Fruit fly (Drosophila melanogaster) whole organism, embryonic: Measurements from ENCODE around the gene in.

Experiments used
- Awh ChIP-seq: fragments of 200-800 bp; sonication (Bioruptor generic); IDR thresholded peaks from 2 replicates; pipeline ENCODE4, ENCODE4 v1.3.6; 2022; ENCODE audit warnings: missing biosample characterization, missing genetic modification characterization
- CG10979 ChIP-seq: fragments of 200-800 bp; sonication (Bioruptor generic); optimal IDR thresholded peaks from 2 replicates; lab custom pipeline; 2018; ENCODE audit warnings: missing biosample characterization, mild to moderate bottlenecking, missing genetic modification characterization, moderate library complexity
- CG13123 ChIP-seq: fragments of 200-800 bp; sonication (Bioruptor generic); optimal IDR thresholded peaks from 2 replicates; lab custom pipeline; 2016; ENCODE audit warnings: missing biosample characterization, missing genetic modification characterization
- CG14050 ChIP-seq: fragments of 200-800 bp; sonication (Bioruptor generic); IDR thresholded peaks from 3 replicates; pipeline ENCODE4 v1.3.6; 2022; ENCODE audit warnings: missing biosample characterization, missing genetic modification characterization
- CG14667 ChIP-seq: fragments of 200-800 bp; sonication (Bioruptor generic); IDR thresholded peaks from 2 replicates; pipeline ENCODE4 v1.3.6; 2022; ENCODE audit warnings: missing biosample characterization, missing genetic modification characterization
- CG14860 ChIP-seq: fragments of 200-800 bp; sonication (Bioruptor generic); IDR thresholded peaks from 3 replicates; pipeline ENCODE4 v1.3.6; 2022; ENCODE audit warnings: missing biosample characterization, missing genetic modification characterization; ENCODE audit not compliant: partially characterized antibody
- CG2129 ChIP-seq: fragments of 200-800 bp; sonication (Bioruptor generic); IDR thresholded peaks from 2 replicates; pipeline ENCODE4 v1.3.6; 2022; ENCODE audit warnings: missing biosample characterization, missing genetic modification characterization; ENCODE audit not compliant: partially characterized antibody
- CG2678 ChIP-seq: fragments of 200-800 bp; sonication (Bioruptor generic); optimal IDR thresholded peaks from 3 replicates; lab custom pipeline; 2019; ENCODE audit warnings: missing biosample characterization, mild to moderate bottlenecking, missing genetic modification characterization, moderate library complexity
- CG31224 ChIP-seq: fragments of 200-800 bp; sonication (Bioruptor generic); IDR thresholded peaks from 2 replicates; pipeline ENCODE4 v1.3.6; 2022; ENCODE audit warnings: missing biosample characterization, missing genetic modification characterization
- CG32772 ChIP-seq: fragments of 200-800 bp; sonication (Bioruptor generic); IDR thresholded peaks from 2 replicates; pipeline ENCODE4 v1.3.6; 2022; ENCODE audit warnings: missing biosample characterization, missing genetic modification characterization
- CG3407 ChIP-seq: fragments of 200-800 bp; sonication (Bioruptor generic); optimal IDR thresholded peaks from 2 replicates; lab custom pipeline; 2018; ENCODE audit warnings: missing biosample characterization, mild to moderate bottlenecking, missing genetic modification characterization
- CG9437 ChIP-seq: fragments of 200-800 bp; sonication (Bioruptor generic); optimal IDR thresholded peaks from 2 replicates; lab custom pipeline; 2018; ENCODE audit warnings: missing biosample characterization, mild to moderate bottlenecking, missing genetic modification characterization
- CG9932 ChIP-seq: fragments of 200-800 bp; sonication (Bioruptor generic); IDR thresholded peaks from 2 replicates; pipeline ENCODE4 v1.3.6; 2022; ENCODE audit warnings: missing biosample characterization, missing genetic modification characterization
- Chrac-16 ChIP-seq: fragments of 200-800 bp; sonication (Bioruptor generic); optimal IDR thresholded peaks from 3 replicates; lab custom pipeline; 2016; ENCODE audit warnings: missing biosample characterization, missing genetic modification characterization
- CoRest ChIP-seq: fragments of 200-800 bp; sonication (Bioruptor generic); optimal IDR thresholded peaks from 3 replicates; lab custom pipeline; 2018; ENCODE audit warnings: missing biosample characterization, mild to moderate bottlenecking, missing genetic modification characterization, moderate library complexity
- Fer1 ChIP-seq: fragments of 200-800 bp; sonication (Bioruptor generic); optimal IDR thresholded peaks from 2 replicates; lab custom pipeline; 2017; ENCODE audit warnings: missing biosample characterization, mild to moderate bottlenecking, missing genetic modification characterization
- Fer2 ChIP-seq: fragments of 200-800 bp; sonication (Bioruptor generic); optimal IDR thresholded peaks from 2 replicates; lab custom pipeline; 2018; ENCODE audit warnings: missing biosample characterization, mild to moderate bottlenecking, missing genetic modification characterization, moderate library complexity
- MBD-R2 ChIP-seq: fragments of 200-800 bp; sonication (Bioruptor generic); IDR thresholded peaks from 2 replicates; pipeline ENCODE4 v1.3.6; 2022; ENCODE audit warnings: missing biosample characterization, missing genetic modification characterization
- MTF-1 ChIP-seq: fragments of 200-800 bp; sonication (Bioruptor generic); optimal IDR thresholded peaks from 2 replicates; lab custom pipeline; 2018; ENCODE audit warnings: missing biosample characterization, mild to moderate bottlenecking, missing genetic modification characterization, borderline replicate concordance
- Meics ChIP-seq: fragments of 200-800 bp; sonication (Bioruptor generic); optimal IDR thresholded peaks from 2 replicates; lab custom pipeline; 2017; ENCODE audit warnings: missing biosample characterization, mild to moderate bottlenecking, missing genetic modification characterization
- NC2α ChIP-seq: fragments of 200-800 bp; sonication (Bioruptor generic); optimal IDR thresholded peaks from 2 replicates; lab custom pipeline; 2016; ENCODE audit warnings: missing biosample characterization, missing genetic modification characterization
- Oaz ChIP-seq: fragments of 200-800 bp; sonication (Bioruptor generic); IDR thresholded peaks from 2 replicates; pipeline ENCODE4 v1.3.6; 2022; ENCODE audit warnings: missing biosample characterization, missing genetic modification characterization
- Sry-β ChIP-seq: fragments of 200-800 bp; sonication (Bioruptor generic); optimal IDR thresholded peaks from 2 replicates; lab custom pipeline; 2018; ENCODE audit warnings: missing biosample characterization, mild to moderate bottlenecking, missing genetic modification characterization, moderate library complexity
- Stat92E ChIP-seq, 3 experiments: fragments of >200 bp in 2 of 3; fragments of 200-800 bp in 1 of 3; sonication (Bioruptor generic) in 1 of 3; optimal IDR thresholded peaks; 2 replicates each; lab custom pipeline; 2017 to 2019; ENCODE audit warnings: missing biosample characterization in 3 of 3, missing genetic modification characterization in 3 of 3, mild to moderate bottlenecking in 1 of 3, moderate library complexity in 1 of 3
- Usf ChIP-seq: fragments of 200-800 bp; sonication (Bioruptor generic); optimal IDR thresholded peaks from 2 replicates; lab custom pipeline; 2017; ENCODE audit warnings: missing genotype, missing biosample characterization, missing genetic modification characterization
- Vsx1 ChIP-seq: fragments of 200-800 bp; sonication (Bioruptor generic); optimal IDR thresholded peaks from 2 replicates; lab custom pipeline; 2017; ENCODE audit warnings: missing biosample characterization, mild to moderate bottlenecking, missing genetic modification characterization, missing genetic modification reagents
- aop ChIP-seq: fragments of 200-800 bp; sonication (Bioruptor generic); IDR thresholded peaks from 2 replicates; pipeline ENCODE4 v1.3.6; 2022; ENCODE audit warnings: missing biosample characterization, missing genetic modification characterization
- ara ChIP-seq: fragments of 200-800 bp; sonication (Bioruptor generic); IDR thresholded peaks from 2 replicates; pipeline ENCODE4 v1.3.6; 2022; ENCODE audit warnings: missing biosample characterization, missing genetic modification characterization
- az2 ChIP-seq: fragments of 200-800 bp; sonication (Bioruptor generic); optimal IDR thresholded peaks from 3 replicates; lab custom pipeline; 2016; ENCODE audit warnings: missing biosample characterization, missing genetic modification characterization
- chif ChIP-seq, 2 experiments: fragments of 200-800 bp; sonication (Bioruptor generic); optimal IDR thresholded peaks; 3 replicates each; lab custom pipeline; 2016; ENCODE audit warnings: missing biosample characterization in 2 of 2, missing genetic modification characterization in 2 of 2
- chm ChIP-seq: fragments of 200-800 bp; sonication (Bioruptor generic); IDR thresholded peaks from 2 replicates; pipeline ENCODE4 v1.3.6; 2022; ENCODE audit warnings: missing biosample characterization, missing genetic modification characterization
- croc ChIP-seq: fragments of 200-800 bp; sonication (Bioruptor generic); conservative IDR thresholded peaks from 3 replicates; pipeline ENCODE4 v1.3.6; 2022; ENCODE audit warnings: missing biosample characterization, missing genetic modification characterization
- dan ChIP-seq: fragments of 200-800 bp; sonication (Bioruptor generic); IDR thresholded peaks from 2 replicates; pipeline ENCODE4 v1.3.6; 2022; ENCODE audit warnings: missing biosample characterization, missing genetic modification characterization
- danr ChIP-seq: fragments of 200-800 bp; sonication (Bioruptor generic); IDR thresholded peaks from 2 replicates; pipeline ENCODE4 v1.3.6; 2022; ENCODE audit warnings: missing biosample characterization, missing genetic modification characterization
- fd102C ChIP-seq: fragments of 200-800 bp; sonication (Bioruptor generic); optimal IDR thresholded peaks from 2 replicates; lab custom pipeline; 2018; ENCODE audit warnings: missing biosample characterization, mild to moderate bottlenecking, missing genetic modification characterization, moderate library complexity
- fd3F ChIP-seq: fragments of 200-800 bp; sonication (Bioruptor generic); optimal IDR thresholded peaks from 2 replicates; lab custom pipeline; 2018; ENCODE audit warnings: missing biosample characterization, mild to moderate bottlenecking, missing genetic modification characterization, moderate library complexity
- gfzf ChIP-seq: fragments of 200-800 bp; sonication (Bioruptor generic); optimal IDR thresholded peaks from 2 replicates; lab custom pipeline; 2016; ENCODE audit warnings: missing biosample characterization, mild to moderate bottlenecking, missing genetic modification characterization, moderate library complexity
- jing ChIP-seq: fragments of 200-800 bp; sonication (Bioruptor generic); optimal IDR thresholded peaks from 2 replicates; lab custom pipeline; 2018; ENCODE audit warnings: missing biosample characterization, mild to moderate bottlenecking, missing genetic modification characterization
- mld ChIP-seq: fragments of 200-800 bp; sonication (Bioruptor generic); IDR thresholded peaks from 3 replicates; pipeline ENCODE4 v1.3.6; 2022; ENCODE audit warnings: missing biosample characterization, missing genetic modification characterization; ENCODE audit not compliant: partially characterized antibody
- org-1 ChIP-seq: fragments of 200-800 bp; sonication (Bioruptor generic); optimal IDR thresholded peaks from 2 replicates; lab custom pipeline; 2017; ENCODE audit warnings: missing biosample characterization, missing genetic modification characterization
- ranshi ChIP-seq: fragments of 200-800 bp; sonication (Bioruptor generic); IDR thresholded peaks from 2 replicates; pipeline ENCODE4 v1.3.6; 2022; ENCODE audit warnings: missing biosample characterization, missing genetic modification characterization
- ro ChIP-seq: fragments of 200-800 bp; sonication (Bioruptor generic); IDR thresholded peaks from 2 replicates; pipeline ENCODE4 v1.3.6; 2022; ENCODE audit warnings: missing biosample characterization, missing genetic modification characterization
- scrt ChIP-seq: fragments of 200-800 bp; sonication (Bioruptor generic); optimal IDR thresholded peaks from 2 replicates; lab custom pipeline; 2018; ENCODE audit warnings: missing biosample characterization, mild to moderate bottlenecking, missing genetic modification characterization, moderate library complexity
- sima ChIP-seq: fragments of 200-800 bp; sonication (Bioruptor generic); optimal IDR thresholded peaks from 2 replicates; lab custom pipeline; 2016; ENCODE audit warnings: missing biosample characterization, missing genetic modification characterization
- tap ChIP-seq: fragments of 200-800 bp; optimal IDR thresholded peaks from 3 replicates; lab custom pipeline; 2019; ENCODE audit warnings: missing biosample characterization, mild to moderate bottlenecking, missing genetic modification characterization, moderate library complexity
- unpg ChIP-seq: fragments of 200-800 bp; sonication (Bioruptor generic); optimal IDR thresholded peaks from 3 replicates; lab custom pipeline; 2018; ENCODE audit warnings: missing biosample characterization, mild to moderate bottlenecking, missing genetic modification characterization, moderate library complexity
- yki ChIP-seq: fragments of >200 bp; optimal IDR thresholded peaks from 3 replicates; lab custom pipeline; 2018
- zen2 ChIP-seq: fragments of 200-800 bp; sonication (Bioruptor generic); IDR thresholded peaks from 3 replicates; pipeline ENCODE4 v1.3.6; 2022; ENCODE audit warnings: missing biosample characterization, missing genetic modification characterization; ENCODE audit not compliant: partially characterized antibody
- zfh1 ChIP-seq: fragments of 200-800 bp; sonication (Bioruptor generic); IDR thresholded peaks from 3 replicates; pipeline ENCODE4 v1.3.6; 2022; ENCODE audit warnings: missing biosample characterization, missing genetic modification characterization

The in gene

dm6 chr3L:20401026-20401912 is 34.3 kb downstream of the in start, which contains the start of gene trbl (continued):
- no peak for TF ChIP-seq sima (GFP tag; lab: Kevin White, UChicago)
- TF ChIP-seq tap (tag; lab: Kevin White, UChicago), result peak; percentile 18
- TF ChIP-seq CG9437 (GFP tag; lab: Kevin White, UChicago), result peak; percentile 47
- TF ChIP-seq danr (GFP tag; lab: Robert Waterston, UW), result no peak
- TF ChIP-seq CG14667 (GFP tag; lab: Robert Waterston, UW), result no peak
- TF ChIP-seq yki (lab: Kevin White, UChicago), result peak; percentile 92
- no peak for TF ChIP-seq jing (GFP tag; lab: Kevin White, UChicago)
- TF ChIP-seq CG3407 (GFP tag; lab: Kevin White, UChicago), result peak; percentile 24
- TF ChIP-seq chm (GFP tag; lab: Robert Waterston, UW), result peak; percentile 85
- no peak for TF ChIP-seq org-1 (GFP tag; lab: Kevin White, UChicago)
- TF ChIP-seq Oaz (GFP tag; lab: Robert Waterston, UW), result no peak
- no peak for TF ChIP-seq CG9932 (GFP tag; lab: Robert Waterston, UW)
- TF ChIP-seq unpg (GFP tag; lab: Kevin White, UChicago), result peak; percentile 20
- TF ChIP-seq croc (GFP tag; lab: Robert Waterston, UW), result no peak
- TF ChIP-seq scrt (GFP tag; lab: Kevin White, UChicago), result peak; percentile 6
- TF ChIP-seq CG32772 (GFP tag; lab: Robert Waterston, UW), result no peak
- no peak for TF ChIP-seq CG13123 (GFP tag; lab: Kevin White, UChicago)
- peak; percentile 24 for TF ChIP-seq CG10979 (tag; lab: Kevin White, UChicago)
- no peak for TF ChIP-seq Chrac-16 (GFP tag; lab: Kevin White, UChicago)
- no peak for TF ChIP-seq Usf (GFP tag; lab: Kevin White, UChicago)
- no peak for TF ChIP-seq az2
- peak; percentile 90 for TF ChIP-seq mld
- TF ChIP-seq chif (GFP tag; optimal IDR thresholded peaks at IDR 0.05; lab: Kevin White, UChicago), result peak in 1 of 2 experiments; percentile 35
- peak; percentile 26 for TF ChIP-seq fd102C
- TF ChIP-seq MBD-R2 (GFP tag; lab: Robert Waterston, UW), result peak; percentile 23; the same call in 1 of the 2 replicates
- TF ChIP-seq Fer1 (GFP tag; lab: Kevin White, UChicago), result peak; percentile 74
- TF ChIP-seq ara (GFP tag; lab: Robert Waterston, UW), result peak; percentile 49
- no peak for TF ChIP-seq ro (GFP tag; lab: Robert Waterston, UW)
- no peak for TF ChIP-seq CoRest
- peak in 1 of 3 experiments; percentile 46 for TF ChIP-seq Stat92E (GFP tag; optimal IDR thresholded peaks at IDR 0.05; lab: Kevin White, UChicago)
- no peak for TF ChIP-seq aop (GFP tag; lab: Robert Waterston, UW)
- 0 out of 2 replicates have a peak, but pooled peaks have one; percentile 7 for TF ChIP-seq ranshi (GFP tag; lab: Robert Waterston, UW)
- no peak for TF ChIP-seq CG31224
- TF ChIP-seq Meics (GFP tag; lab: Kevin White, UChicago), result peak; percentile 19
- no peak for TF ChIP-seq CG2129 (GFP tag; lab: Robert Waterston, UW)
- no peak for TF ChIP-seq dan (GFP tag; lab: Robert Waterston, UW)
- peak; percentile 75 for TF ChIP-seq CG14860 (GFP tag; lab: Robert Waterston, UW)
- no peak for TF ChIP-seq NC2α
- TF ChIP-seq Awh, result no peak
- peak; percentile 44 for TF ChIP-seq MTF-1 (GFP tag; lab: Kevin White, UChicago)
- no peak for TF ChIP-seq zfh1
- peak; percentile 59 for TF ChIP-seq gfzf (GFP tag; lab: Kevin White, UChicago)
- no peak; the same call in 2 of the 3 replicates for TF ChIP-seq zen2 (GFP tag; lab: Robert Waterston, UW)
- peak; percentile 22 for TF ChIP-seq Vsx1 (GFP tag; lab: Kevin White, UChicago)
- TF ChIP-seq CG2678 (tag; lab: Kevin White, UChicago), result peak; percentile 10
- no peak for TF ChIP-seq CG14050 (GFP tag; lab: Robert Waterston, UW)
- no peak for TF ChIP-seq Fer2 (tag; lab: Kevin White, UChicago)
- TF ChIP-seq Sry-β, result no peak
- TF ChIP-seq fd3F, result no peak
